Comparison of ENCODE assay signal across 3 fruit fly cellular contexts in genomic region chrX:2989332-2989731, dm6.
A peak's percentile ranks its signal among the peaks of the same experiment; 100 is the strongest.
TF ChIP-seq lines count a peak whose summit lies in the region.

No protein-coding gene starts in this region.

- no peak for TF ChIP-seq CTCF in whole organism, embryonic (GFP tag; optimal IDR thresholded peaks at IDR 0.05; lab: Kevin White, UChicago)

TF ChIP-seq in whole organism, embryonic, 481 proteins besides CTCF, POLR2A, EP300 and RAD21 (continues in another document):
- peak; percentile 7 for TF ChIP-seq gsb-n (tag; optimal IDR thresholded peaks at IDR 0.05; lab: Kevin White, UChicago)
- no peak for TF ChIP-seq CHES-1-like (GFP tag; optimal IDR thresholded peaks at IDR 0.05; lab: Kevin White, UChicago)
- TF ChIP-seq CG8478 (optimal IDR thresholded peaks at IDR 0.05; lab: Kevin White, UChicago): no peak
- no peak for TF ChIP-seq odd (GFP tag; optimal IDR thresholded peaks at IDR 0.05; lab: Kevin White, UChicago)
- no peak for TF ChIP-seq cwo (GFP tag; optimal IDR thresholded peaks at IDR 0.05; lab: Kevin White, UChicago)
- no peak for TF ChIP-seq pan (optimal IDR thresholded peaks at IDR 0.05; lab: Kevin White, UChicago)
- TF ChIP-seq pan (GFP tag; optimal IDR thresholded peaks at IDR 0.05 in 1 of 2, IDR thresholded peaks at IDR 0.05 in 1 of 2): no peak
- TF ChIP-seq zen (tag; optimal IDR thresholded peaks at IDR 0.05; lab: Kevin White, UChicago): peak; percentile 17
- peak in 1 of 2 experiments; percentile 15 for TF ChIP-seq tll (GFP tag; optimal IDR thresholded peaks at IDR 0.05; lab: Kevin White, UChicago)
- no peak for TF ChIP-seq btn (GFP tag; optimal IDR thresholded peaks at IDR 0.05; lab: Kevin White, UChicago)
- TF ChIP-seq ap (GFP tag; IDR thresholded peaks at IDR 0.05; lab: Robert Waterston, UW): no peak
- 0 out of 3 replicates have a peak, but pooled peaks have one; percentile 27 for TF ChIP-seq ci (GFP tag; IDR thresholded peaks at IDR 0.05; lab: Robert Waterston, UW)
- peak; percentile 46 for TF ChIP-seq Ets65A (GFP tag; lab: Kevin White, UChicago)
- no peak for TF ChIP-seq CG14014 (GFP tag; IDR thresholded peaks at IDR 0.05; lab: Robert Waterston, UW)
- TF ChIP-seq so (GFP tag; IDR thresholded peaks at IDR 0.05; lab: Robert Waterston, UW): no peak
- TF ChIP-seq CG32767 (GFP tag; IDR thresholded peaks at IDR 0.05; lab: Robert Waterston, UW): no peak
- no peak for TF ChIP-seq CG12659 (GFP tag; optimal IDR thresholded peaks at IDR 0.05; lab: Kevin White, UChicago)
- no peak for TF ChIP-seq prd (optimal IDR thresholded peaks at IDR 0.05; lab: Kevin White, UChicago)
- TF ChIP-seq prd (GFP tag; IDR thresholded peaks at IDR 0.05; lab: Robert Waterston, UW): no peak
- TF ChIP-seq YL-1 (GFP tag; optimal IDR thresholded peaks at IDR 0.05; lab: Kevin White, UChicago): no peak
- no peak for TF ChIP-seq Dip2 (GFP tag; IDR thresholded peaks at IDR 0.05; lab: Robert Waterston, UW)
- TF ChIP-seq CG2712 (tag; optimal IDR thresholded peaks at IDR 0.05; lab: Kevin White, UChicago): peak; percentile 1
- no peak for TF ChIP-seq Myb (GFP tag; optimal IDR thresholded peaks at IDR 0.05; lab: Kevin White, UChicago)
- no peak for TF ChIP-seq CG16815 (GFP tag; optimal IDR thresholded peaks at IDR 0.05; lab: Kevin White, UChicago)
- no peak for TF ChIP-seq CG4707 (GFP tag; optimal IDR thresholded peaks at IDR 0.05; lab: Kevin White, UChicago)
- no peak for TF ChIP-seq Doc3 (GFP tag; IDR thresholded peaks at IDR 0.05; lab: Robert Waterston, UW; ENCODE audit: partially characterized antibody)
- TF ChIP-seq Eip74EF (GFP tag; optimal IDR thresholded peaks at IDR 0.05; lab: Kevin White, UChicago): no peak
- no peak for TF ChIP-seq stc (GFP tag; IDR thresholded peaks at IDR 0.05; lab: Robert Waterston, UW)
- TF ChIP-seq luna (GFP tag; optimal IDR thresholded peaks at IDR 0.05; lab: Kevin White, UChicago): no peak
- TF ChIP-seq CG30431 (GFP tag; optimal IDR thresholded peaks at IDR 0.05; lab: Kevin White, UChicago): no peak
- peak; percentile 14 for TF ChIP-seq dmrt11E (tag; optimal IDR thresholded peaks at IDR 0.05; lab: Kevin White, UChicago)
- peak; percentile 58 for TF ChIP-seq cg (GFP tag; optimal IDR thresholded peaks at IDR 0.05; lab: Kevin White, UChicago)

TF ChIP-seq in whole organism, prepupa, 60 proteins besides CTCF, POLR2A, EP300 and RAD21:
- TF ChIP-seq Eip78C (GFP tag; lab: Kevin White, UChicago) (peak; percentile 14), fkh (GFP tag; optimal IDR thresholded peaks at IDR 0.05; lab: Kevin White, UChicago) (peak; percentile 64), Ets96B (tag; optimal IDR thresholded peaks at IDR 0.05; lab: Kevin White, UChicago) (no peak)

TF ChIP-seq in whole organism, wandering third instar larva, 38 proteins besides CTCF, POLR2A, EP300 and RAD21:
- peak; percentile 20 for TF ChIP-seq Dfd (GFP tag; optimal IDR thresholded peaks at IDR 0.05; lab: Kevin White, UChicago)
- no peak for TF ChIP-seq CG9705 (GFP tag; optimal IDR thresholded peaks at IDR 0.05; lab: Kevin White, UChicago)
